Fruit fly (Drosophila melanogaster) whole organism, adult: Measurements from ENCODE around the gene ppk11.

ENCODE experiments used
- CG1620 ChIP-seq: fragments of 200-800 bp; sonication (Bioruptor generic); optimal IDR thresholded peaks from 2 replicates; lab custom pipeline; 2016; ENCODE audit warnings: missing biosample characterization, missing genetic modification characterization
- CG7045 ChIP-seq: fragments of 200-800 bp; sonication (Bioruptor generic); optimal IDR thresholded peaks from 2 replicates; lab custom pipeline; 2017; ENCODE audit warnings: missing biosample characterization, mild to moderate bottlenecking, missing genetic modification characterization
- Hr96 ChIP-seq: fragments of 200-800 bp; sonication (Bioruptor generic); optimal IDR thresholded peaks from 2 replicates; lab custom pipeline; 2016; ENCODE audit warnings: missing biosample characterization, missing genetic modification characterization
- bab1 ChIP-seq: fragments of 200-800 bp; sonication (Bioruptor generic); optimal IDR thresholded peaks from 3 replicates; lab custom pipeline; 2019; ENCODE audit warnings: missing biosample characterization, mild to moderate bottlenecking, missing genetic modification characterization, moderate library complexity
- kay ChIP-seq: fragments of 200-800 bp; sonication (Bioruptor generic); peaks from one replicate; lab custom pipeline; 2016; ENCODE audit warnings: missing biosample characterization, missing genetic modification characterization, borderline replicate concordance
- tj ChIP-seq: fragments of 200-800 bp; sonication (Bioruptor generic); optimal IDR thresholded peaks from 3 replicates; lab custom pipeline; 2017; ENCODE audit warnings: missing biosample characterization, mild to moderate bottlenecking, missing genetic modification characterization, moderate library complexity

DNA sequence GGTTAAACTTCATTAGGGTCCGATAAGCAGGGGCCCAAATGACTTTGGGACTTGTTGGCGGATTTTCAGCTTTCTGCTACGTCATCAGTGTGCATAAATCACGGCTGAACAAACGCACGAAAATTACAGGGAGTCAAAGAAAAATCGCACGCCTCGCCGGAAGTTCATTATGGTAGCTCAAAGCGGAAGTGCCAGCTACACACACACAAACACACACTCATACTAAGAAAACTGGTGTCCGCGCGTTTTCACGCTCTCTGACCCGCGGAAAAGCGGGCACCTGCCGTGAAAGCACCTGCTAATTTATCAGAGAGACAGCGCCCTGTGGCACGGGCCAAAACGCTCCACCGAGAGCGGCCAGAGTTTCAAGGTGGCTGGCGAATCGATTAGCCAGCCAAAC, 37.5 kb downstream of the ppk11 start:
- TF ChIP-seq CG1620 (GFP tag; lab: Kevin White, UChicago): no peak
- TF ChIP-seq kay: peak; percentile 52
- TF ChIP-seq bab1: no peak
- TF ChIP-seq CG7045 (GFP tag; lab: Kevin White, UChicago): no peak
- TF ChIP-seq Hr96 (GFP tag; lab: Kevin White, UChicago): no peak
- TF ChIP-seq tj (GFP tag; lab: Kevin White, UChicago): no peak
